Fruit fly (Drosophila melanogaster): ENCODE data around the gene CG42705.

Gene CG42705

dm6 chrX:7425643-7426042 is 12.0 kb downstream of the CG42705 start, which contains the start of gene CG32726:
TSS of gene CG32726 (minus strand) at chrX:7425743.
- TF ChIP-seq CTCF (optimal IDR thresholded peaks at IDR 0.05) = no peak
- TF ChIP-seq CG8478 (optimal IDR thresholded peaks at IDR 0.05) = no peak

dm6 chrX:7432393-7432792 is 18.7 kb downstream of the CG42705 start:
- TF ChIP-seq CG8478 (optimal IDR thresholded peaks at IDR 0.05) (no peak), CTCF (optimal IDR thresholded peaks at IDR 0.05) (no peak)

dm6 chrX:7445023-7445422 is 31.4 kb downstream of the CG42705 start:
- TF ChIP-seq CTCF (optimal IDR thresholded peaks at IDR 0.05) (no peak), CG8478 (optimal IDR thresholded peaks at IDR 0.05) (no peak)

- TF ChIP-seq CG8478 (optimal IDR thresholded peaks at IDR 0.05) = no peak
- TF ChIP-seq CTCF (optimal IDR thresholded peaks at IDR 0.05) = no peak
Measured at dm6 chrX:7451909-7452308, 38.2 kb downstream of the CG42705 start, which contains the start of gene CG11368. TSS of gene CG11368 (plus strand) at chrX:7452209.

dm6 chrX:7453236-7453635 is 39.6 kb downstream of the CG42705 start, which contains the start of gene CG43198:
TSS of gene CG43198 (minus strand) at chrX:7453336.
- no peak for TF ChIP-seq CTCF (optimal IDR thresholded peaks at IDR 0.05)

dm6 chrX:7462089-7462488 is 48.4 kb downstream of the CG42705 start:
- no peak for TF ChIP-seq CG8478 (optimal IDR thresholded peaks at IDR 0.05)
- TF ChIP-seq CTCF (optimal IDR thresholded peaks at IDR 0.05) = no peak
